Worm (Caenorhabditis elegans) whole organism, young adult: ENCODE results near the gene str-208.

Experiments
- C17E4.6 ChIP-seq: fragments of 200-800 bp; sonication (Bioruptor generic); IDR thresholded peaks from 2 replicates; pipeline ENCODE4 v1.3.6; 2022; ENCODE audit warnings: missing genetic modification reagents, missing genetic modification characterization, missing compliant biosample characterization
- ama-1 ChIP-seq, 3 experiments: fragments of 150-350 bp in 1 of 3; sonication (generic microtip) in 2 of 3; optimal IDR thresholded peaks; 2 replicates each; lab custom pipeline; 2014 to 2018; ENCODE audit warnings: missing biosample characterization in 2 of 3, missing genetic modification characterization in 2 of 3, missing genetic modification reagents in 2 of 3
- efl-1 ChIP-seq: fragments of 150-350 bp; optimal IDR thresholded peaks from 2 replicates; lab custom pipeline; 2014; ENCODE audit warnings: missing biosample characterization, missing genetic modification reagents, missing genetic modification characterization
- lsy-27 ChIP-seq: sonication (generic microtip); optimal IDR thresholded peaks from 2 replicates; lab custom pipeline; 2017; ENCODE audit warnings: missing genetic modification characterization, mild to moderate bottlenecking, missing compliant biosample characterization, antibody characterized with exemption, missing genotype, borderline replicate concordance; ENCODE audit not compliant: insufficient read depth
- mel-28 ChIP-seq: sonication (generic microtip); optimal IDR thresholded peaks from 2 replicates; lab custom pipeline; 2016; ENCODE audit warnings: borderline replicate concordance, mild to moderate bottlenecking, missing genetic modification characterization, missing compliant biosample characterization
- pbrm-1 ChIP-seq: fragments of 200-800 bp; sonication (Bioruptor generic); IDR thresholded peaks from 2 replicates; pipeline ENCODE4 v1.3.6; 2022; ENCODE audit warnings: missing genetic modification reagents, missing genetic modification characterization, missing compliant biosample characterization
- rcor-1 ChIP-seq: fragments of 200-800 bp; sonication (Bioruptor generic); IDR thresholded peaks from 2 replicates; pipeline ENCODE4 v1.3.6; 2022; ENCODE audit warnings: missing genetic modification reagents, missing genetic modification characterization, missing compliant biosample characterization
- unc-62 ChIP-seq: fragments of 150-350 bp; optimal IDR thresholded peaks from 2 replicates; lab custom pipeline; 2014; ENCODE audit warnings: missing biosample characterization, missing genetic modification reagents, missing genetic modification characterization

DNA sequence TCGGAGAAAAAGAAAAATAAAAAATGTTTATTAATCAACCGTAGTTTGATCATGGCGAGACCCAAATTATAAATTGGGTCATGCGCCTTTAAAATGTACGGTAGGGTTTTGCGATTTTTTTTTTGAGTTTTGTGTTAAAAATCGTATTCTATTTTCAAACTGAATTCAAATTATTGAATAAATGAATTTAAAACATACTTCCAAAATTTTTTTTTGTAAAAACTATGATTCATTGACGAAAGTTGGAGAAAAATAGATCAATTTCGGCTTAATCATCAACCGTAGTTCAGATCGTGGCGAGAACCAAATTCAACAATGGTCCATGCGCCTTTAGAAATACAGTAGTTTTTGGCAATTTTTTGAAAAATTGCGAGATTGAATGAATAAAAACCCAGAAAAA is 7.0 kb downstream of the str-208 start:
- TF ChIP-seq pbrm-1 (GFP tag; lab: Robert Waterston, UW) (no peak), ama-1 (optimal IDR thresholded peaks at IDR 0.05; lab: Kevin White, UChicago) (no peak), ama-1 (GFP tag; optimal IDR thresholded peaks at IDR 0.05; lab: Kevin White, UChicago) (no peak), efl-1 (GFP tag; lab: Kevin White, UChicago) (peak; percentile 52), mel-28 (tag; lab: Kevin White, UChicago) (no peak), C17E4.6 (no peak), rcor-1 (GFP tag; lab: Robert Waterston, UW) (no peak), unc-62 (GFP tag; lab: Kevin White, UChicago) (no peak), lsy-27 (tag; lab: Kevin White, UChicago) (no peak)
